Fruit fly (Drosophila melanogaster): Measurements from ENCODE around the gene Rb97D.

The Rb97D gene

dm6 chr3R:26875544-26876027 lies at the start of gene Rb97D (continued):
- peak; percentile 59 for TF ChIP-seq CG10979 (tag; optimal IDR thresholded peaks at IDR 0.05)
- peak; percentile 45 for TF ChIP-seq CG1792 (GFP tag; optimal IDR thresholded peaks at IDR 0.05)
- TF ChIP-seq CG17802 (tag; optimal IDR thresholded peaks at IDR 0.05), result peak; percentile 36
- no peak for TF ChIP-seq sc (optimal IDR thresholded peaks at IDR 0.05)
- TF ChIP-seq sc (GFP tag; optimal IDR thresholded peaks at IDR 0.05), result peak; percentile 21
- no peak for TF ChIP-seq Elba2 (GFP tag; optimal IDR thresholded peaks at IDR 0.05)
- no peak for TF ChIP-seq CG3065 (GFP tag; optimal IDR thresholded peaks at IDR 0.05)
- TF ChIP-seq Deaf1 (tag; optimal IDR thresholded peaks at IDR 0.05), result peak; percentile 4
- TF ChIP-seq peb (GFP tag; IDR thresholded peaks at IDR 0.05), result peak; percentile 37; the same call in 1 of the 2 replicates
- peak; percentile 78 for TF ChIP-seq sob (GFP tag; IDR thresholded peaks at IDR 0.05)
- TF ChIP-seq Atf6 (GFP tag; IDR thresholded peaks at IDR 0.05), result peak; percentile 52; the same call in 1 of the 2 replicates
- peak; percentile 86 for TF ChIP-seq CG14860 (GFP tag; IDR thresholded peaks at IDR 0.05; ENCODE audit: partially characterized antibody)
- peak; percentile 52 for TF ChIP-seq gfzf (GFP tag; optimal IDR thresholded peaks at IDR 0.05)
- TF ChIP-seq tap (tag; optimal IDR thresholded peaks at IDR 0.05), result peak; percentile 14
- TF ChIP-seq Ets65A (GFP tag), result peak; percentile 96
- peak; percentile 65 for TF ChIP-seq CG10267 (tag; optimal IDR thresholded peaks at IDR 0.05)
- TF ChIP-seq Pdp1 (GFP tag; optimal IDR thresholded peaks at IDR 0.05), result peak; percentile 64
- no peak for TF ChIP-seq Nf-YA (GFP tag; IDR thresholded peaks at IDR 0.05)
- peak; percentile 5 for TF ChIP-seq jing (GFP tag; optimal IDR thresholded peaks at IDR 0.05)
- peak; percentile 54 for TF ChIP-seq CG1647 (GFP tag; optimal IDR thresholded peaks at IDR 0.05)
- TF ChIP-seq HLH3B (GFP tag; IDR thresholded peaks at IDR 0.05), result peak; percentile 61
- no peak for TF ChIP-seq CG31388 (GFP tag; optimal IDR thresholded peaks at IDR 0.05)
- peak; percentile 88 for TF ChIP-seq knrl (GFP tag; IDR thresholded peaks at IDR 0.05; ENCODE audit: partially characterized antibody)
- TF ChIP-seq Atf3 (GFP tag; optimal IDR thresholded peaks at IDR 0.05), result peak; percentile 7
- peak; percentile 83 for TF ChIP-seq chm (GFP tag; IDR thresholded peaks at IDR 0.05)
- TF ChIP-seq aop (GFP tag; IDR thresholded peaks at IDR 0.05), result no peak
- TF ChIP-seq da (GFP tag; optimal IDR thresholded peaks at IDR 0.05), result no peak
- no peak for TF ChIP-seq dan (GFP tag; IDR thresholded peaks at IDR 0.05)
- TF ChIP-seq maf-S (GFP tag; optimal IDR thresholded peaks at IDR 0.05), result peak; percentile 48
- peak; percentile 44 for TF ChIP-seq CG13775 (GFP tag; optimal IDR thresholded peaks at IDR 0.05)
- no peak for TF ChIP-seq toy (GFP tag; IDR thresholded peaks at IDR 0.05)
- peak; percentile 29 for TF ChIP-seq oc (tag; optimal IDR thresholded peaks at IDR 0.05)
- TF ChIP-seq slou (GFP tag; optimal IDR thresholded peaks at IDR 0.05), result no peak
- TF ChIP-seq gce (GFP tag; IDR thresholded peaks at IDR 0.05), result 0 out of 3 replicates have a peak, but pooled peaks have one; percentile 43
- peak; percentile 47 for TF ChIP-seq chn (GFP tag; optimal IDR thresholded peaks at IDR 0.05)
- 0 out of 3 replicates have a peak, but pooled peaks have one; percentile 5 for TF ChIP-seq C15 (GFP tag; IDR thresholded peaks at IDR 0.05)
- TF ChIP-seq nmo (GFP tag; optimal IDR thresholded peaks at IDR 0.05), result peak; percentile 73
- TF ChIP-seq prd (optimal IDR thresholded peaks at IDR 0.05), result no peak
- TF ChIP-seq prd (GFP tag; IDR thresholded peaks at IDR 0.05), result peak; percentile 74; the same call in 2 of the 3 replicates
- no peak for TF ChIP-seq Dip3 (GFP tag; optimal IDR thresholded peaks at IDR 0.05)
- TF ChIP-seq twi (tag; optimal IDR thresholded peaks at IDR 0.05), result peak; percentile 63
- TF ChIP-seq Dip2 (GFP tag; IDR thresholded peaks at IDR 0.05), result no peak
- TF ChIP-seq Dll (GFP tag; IDR thresholded peaks at IDR 0.05; ENCODE audit: partially characterized antibody), result peak; percentile 93
- TF ChIP-seq B-H1 (GFP tag; IDR thresholded peaks at IDR 0.05), result no peak; the same call in 1 of the 3 replicates
- TF ChIP-seq Abd-B (GFP tag; optimal IDR thresholded peaks at IDR 0.05), result no peak
- peak; percentile 48; the same call in 2 of the 3 replicates for TF ChIP-seq mld (GFP tag; IDR thresholded peaks at IDR 0.05; ENCODE audit: partially characterized antibody)
- TF ChIP-seq vvl (GFP tag; IDR thresholded peaks at IDR 0.05), result peak; percentile 83
- TF ChIP-seq gsb-n (tag; optimal IDR thresholded peaks at IDR 0.05), result peak; percentile 89
- TF ChIP-seq CG15073 (GFP tag; optimal IDR thresholded peaks at IDR 0.05), result no peak
- TF ChIP-seq sisA (GFP tag; IDR thresholded peaks at IDR 0.05), result peak; percentile 62
- TF ChIP-seq luna (GFP tag; optimal IDR thresholded peaks at IDR 0.05), result peak; percentile 67
